Worm (Caenorhabditis elegans) whole organism, late embryonic: ENCODE results near the gene R11H6.4.

Source experiments
- C08G9.2 ChIP-seq: sonication (generic microtip); optimal IDR thresholded peaks from 2 replicates; lab custom pipeline; 2016; ENCODE audit warnings: mild to moderate bottlenecking, missing genetic modification characterization, moderate library complexity, missing compliant biosample characterization
- K02D7.2 ChIP-seq: sonication (generic microtip); optimal IDR thresholded peaks from 2 replicates; lab custom pipeline; 2017; ENCODE audit warnings: mild to moderate bottlenecking, missing genetic modification characterization, missing compliant biosample characterization
- ceh-18 ChIP-seq: sonication (generic microtip); optimal IDR thresholded peaks from 2 replicates; lab custom pipeline; 2016; ENCODE audit warnings: missing genetic modification characterization, missing compliant biosample characterization
- ceh-34 ChIP-seq: sonication (generic microtip); optimal IDR thresholded peaks from 2 replicates; lab custom pipeline; 2016; ENCODE audit warnings: mild to moderate bottlenecking, missing genetic modification characterization, missing compliant biosample characterization
- ceh-9 ChIP-seq: sonication (generic microtip); optimal IDR thresholded peaks from 2 replicates; lab custom pipeline; 2016; ENCODE audit warnings: mild to moderate bottlenecking, missing genetic modification characterization, inconsistent platforms, missing compliant biosample characterization
- hlh-13 ChIP-seq: fragments of 200-800 bp; sonication (Bioruptor generic); optimal IDR thresholded peaks from 2 replicates; lab custom pipeline; 2018; ENCODE audit warnings: mild to moderate bottlenecking, missing genetic modification characterization, missing compliant biosample characterization
- hlh-6 ChIP-seq: sonication (generic microtip); optimal IDR thresholded peaks from 2 replicates; lab custom pipeline; 2016; ENCODE audit warnings: missing genotype, missing genetic modification characterization, missing compliant biosample characterization
- hlh-8 ChIP-seq: sonication (generic microtip); optimal IDR thresholded peaks from 2 replicates; lab custom pipeline; 2016; ENCODE audit warnings: missing genotype, missing genetic modification characterization, missing compliant biosample characterization
- lim-6 ChIP-seq: sonication (generic microtip); optimal IDR thresholded peaks from 2 replicates; lab custom pipeline; 2016; ENCODE audit warnings: missing genetic modification characterization, missing compliant biosample characterization
- nfya-1 ChIP-seq: sonication (generic microtip); optimal IDR thresholded peaks from 2 replicates; lab custom pipeline; 2017; ENCODE audit warnings: missing genetic modification characterization, mild to moderate bottlenecking, missing compliant biosample characterization, antibody characterized with exemption, moderate library complexity
- pqm-1 ChIP-seq: sonication (generic microtip); optimal IDR thresholded peaks from 2 replicates; lab custom pipeline; 2016; ENCODE audit warnings: missing genetic modification characterization, missing compliant biosample characterization
- tbx-2 ChIP-seq: sonication (generic microtip); optimal IDR thresholded peaks from 2 replicates; lab custom pipeline; 2016; ENCODE audit warnings: missing genetic modification characterization, missing compliant biosample characterization
- zip-5 ChIP-seq: sonication (generic microtip); optimal IDR thresholded peaks from 2 replicates; lab custom pipeline; 2016; ENCODE audit warnings: missing genetic modification characterization, missing compliant biosample characterization

DNA sequence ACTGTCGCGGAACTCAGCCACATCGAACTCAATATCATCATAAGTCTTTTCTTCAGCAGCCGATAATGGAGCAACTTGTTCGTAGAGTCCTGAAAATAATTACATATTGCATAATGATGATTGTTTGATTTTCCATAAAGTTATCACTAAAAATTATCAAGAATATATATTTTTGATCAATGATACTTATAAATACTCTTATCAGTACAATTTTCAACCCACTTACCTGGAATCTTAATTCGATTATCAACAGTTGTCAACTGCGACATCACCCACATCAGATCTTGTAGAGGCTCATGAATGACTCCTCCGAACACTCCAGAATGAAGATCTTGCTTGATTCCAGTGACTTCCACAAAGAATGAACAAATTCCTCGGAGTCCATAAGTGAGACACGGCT lies 13.8 kb upstream of the R11H6.4 start:
- TF ChIP-seq nfya-1 (tag; lab: Kevin White, UChicago), result no peak
- no peak for TF ChIP-seq ceh-18 (tag; lab: Kevin White, UChicago)
- TF ChIP-seq ceh-9 (tag; lab: Kevin White, UChicago), result no peak
- no peak for TF ChIP-seq C08G9.2 (tag; lab: Kevin White, UChicago)
- no peak for TF ChIP-seq lim-6 (tag; lab: Kevin White, UChicago)
- no peak for TF ChIP-seq zip-5 (tag; lab: Kevin White, UChicago)
- no peak for TF ChIP-seq hlh-6
- no peak for TF ChIP-seq hlh-8 (tag; lab: Kevin White, UChicago)
- no peak for TF ChIP-seq K02D7.2 (tag; lab: Kevin White, UChicago)
- no peak for TF ChIP-seq hlh-13 (GFP tag; lab: Kevin White, UChicago)
- TF ChIP-seq pqm-1 (tag; lab: Kevin White, UChicago), result no peak
- no peak for TF ChIP-seq tbx-2 (tag; lab: Kevin White, UChicago)
- no peak for TF ChIP-seq ceh-34 (tag; lab: Kevin White, UChicago)
